Worm (Caenorhabditis elegans): ENCODE results near the gene B0432.7.
A peak's percentile ranks its signal among the peaks of the same experiment; 100 is the strongest.

The B0432.7 gene

DNA sequence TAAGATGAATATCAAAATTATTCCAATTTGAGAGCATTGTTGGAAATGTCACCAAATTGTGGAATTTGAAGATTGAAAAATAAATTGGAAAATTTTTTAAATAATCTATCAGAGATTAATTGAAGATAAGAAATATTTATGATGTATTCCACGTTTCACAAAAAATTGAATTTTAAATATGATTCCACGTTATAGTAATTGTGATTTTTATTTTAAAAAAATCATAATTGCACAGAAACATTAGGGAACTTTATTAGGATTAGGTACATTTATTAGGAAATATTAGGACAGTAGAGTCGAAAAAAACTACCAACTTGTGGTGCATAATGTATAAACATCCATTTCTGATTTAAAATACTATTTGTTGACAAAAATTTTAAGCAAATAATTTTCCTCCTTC lies 20.8 kb upstream of the B0432.7 start, which contains the start of gene B0432.11:
TSS of gene B0432.11 (minus strand) at position 101 of the 400 bp plus-strand sequence.
- no peak for TF ChIP-seq nhr-10 (tag; optimal IDR thresholded peaks at IDR 0.05)
- no peak for TF ChIP-seq aly-2 (tag; optimal IDR thresholded peaks at IDR 0.05)
- no peak for TF ChIP-seq lsy-2 (tag; optimal IDR thresholded peaks at IDR 0.05)
- no peak for TF ChIP-seq nhr-23 (tag; optimal IDR thresholded peaks at IDR 0.05)
- no peak for TF ChIP-seq nhr-12 (tag; optimal IDR thresholded peaks at IDR 0.05)
- no peak for TF ChIP-seq gmeb-1 (tag; optimal IDR thresholded peaks at IDR 0.05)
- no peak for TF ChIP-seq fos-1 (tag; optimal IDR thresholded peaks at IDR 0.05)
- no peak for TF ChIP-seq C34F6.9 (tag; optimal IDR thresholded peaks at IDR 0.05)
- TF ChIP-seq lin-39 (tag; optimal IDR thresholded peaks at IDR 0.05): no peak
- TF ChIP-seq Y55F3AM.14 (GFP tag; optimal IDR thresholded peaks at IDR 0.05): no peak
- TF ChIP-seq unc-62 (GFP tag; optimal IDR thresholded peaks at IDR 0.05): no peak
- no peak for TF ChIP-seq lin-13 (GFP tag; optimal IDR thresholded peaks at IDR 0.05)
- TF ChIP-seq skn-1 (tag; optimal IDR thresholded peaks at IDR 0.05): no peak
- no peak for TF ChIP-seq ZK546.5 (tag; optimal IDR thresholded peaks at IDR 0.05)
- TF ChIP-seq crh-2 (tag; optimal IDR thresholded peaks at IDR 0.05): no peak
- no peak for TF ChIP-seq F13H6.1 (tag; optimal IDR thresholded peaks at IDR 0.05)
- no peak for TF ChIP-seq zag-1 (tag; optimal IDR thresholded peaks at IDR 0.05)
- TF ChIP-seq alr-1 (tag; optimal IDR thresholded peaks at IDR 0.05): no peak
- no peak for TF ChIP-seq nhr-21 (tag; optimal IDR thresholded peaks at IDR 0.05)
- TF ChIP-seq nhr-77 (tag; optimal IDR thresholded peaks at IDR 0.05): no peak

- TF ChIP-seq C34F6.9 (tag; optimal IDR thresholded peaks at IDR 0.05) (no peak), mdl-1 (tag; optimal IDR thresholded peaks at IDR 0.05) (no peak), elt-3 (tag; optimal IDR thresholded peaks at IDR 0.05) (no peak), snpc-4 (tag; optimal IDR thresholded peaks at IDR 0.05) (no peak), lin-11 (tag; optimal IDR thresholded peaks at IDR 0.05) (no peak), nhr-12 (tag; optimal IDR thresholded peaks at IDR 0.05) (no peak), elt-1 (tag; optimal IDR thresholded peaks at IDR 0.05) (no peak), nhr-25 (tag; optimal IDR thresholded peaks at IDR 0.05) (no peak), sem-4 (tag; optimal IDR thresholded peaks at IDR 0.05) (no peak), gmeb-1 (tag; optimal IDR thresholded peaks at IDR 0.05) (no peak), aly-2 (tag; optimal IDR thresholded peaks at IDR 0.05) (no peak), unc-62 (GFP tag; optimal IDR thresholded peaks at IDR 0.05) (no peak), ZK546.5 (tag; optimal IDR thresholded peaks at IDR 0.05) (no peak), lin-13 (GFP tag; optimal IDR thresholded peaks at IDR 0.05) (no peak)
These were observed 16.5 kb upstream of the B0432.7 start, which contains the start of gene djr-1.1 for ce11 chrII:290282-290681. djr-1.1 (plus strand) TSS chrII:290582.

ce11 chrII:288705-289205 lies 15.0 kb upstream of the B0432.7 start, which contains the start of gene mrpl-41:
mrpl-41 (plus strand) TSS chrII:288939.
- TF ChIP-seq elt-3 (tag; optimal IDR thresholded peaks at IDR 0.05) (no peak), unc-39 (tag; optimal IDR thresholded peaks at IDR 0.05) (no peak), mab-5 (tag; optimal IDR thresholded peaks at IDR 0.05) (no peak), Y55F3AM.14 (GFP tag; optimal IDR thresholded peaks at IDR 0.05) (peak; percentile 12), nhr-23 (tag; optimal IDR thresholded peaks at IDR 0.05) (no peak)

- no peak for TF ChIP-seq egl-27 (tag; optimal IDR thresholded peaks at IDR 0.05)
- no peak for TF ChIP-seq ztf-11 (tag; optimal IDR thresholded peaks at IDR 0.05)
- no peak for TF ChIP-seq skn-1 (tag; optimal IDR thresholded peaks at IDR 0.05)
- no peak for TF ChIP-seq nhr-25 (tag; optimal IDR thresholded peaks at IDR 0.05)
- no peak for TF ChIP-seq lin-11 (tag; optimal IDR thresholded peaks at IDR 0.05)
- no peak for TF ChIP-seq R02D3.7 (tag; optimal IDR thresholded peaks at IDR 0.05)
- TF ChIP-seq alr-1 (tag; optimal IDR thresholded peaks at IDR 0.05): no peak
- TF ChIP-seq sem-4 (tag; optimal IDR thresholded peaks at IDR 0.05): no peak
- no peak for TF ChIP-seq lin-39 (tag; optimal IDR thresholded peaks at IDR 0.05)
- no peak for TF ChIP-seq fos-1 (tag; optimal IDR thresholded peaks at IDR 0.05)
- no peak for TF ChIP-seq ceh-16 (tag; optimal IDR thresholded peaks at IDR 0.05)
- TF ChIP-seq zag-1 (tag; optimal IDR thresholded peaks at IDR 0.05): no peak
- TF ChIP-seq nhr-10 (tag; optimal IDR thresholded peaks at IDR 0.05): no peak
These were observed 12.7 kb upstream of the B0432.7 start, which contains the start of gene misc-1 for ce11 chrII:286551-286724. misc-1 (plus strand) TSS chrII:286625.

ce11 chrII:285627-286550 lies 12.1 kb upstream of the B0432.7 start, which contains the start of gene B0432.10:
B0432.10 (minus strand) TSS chrII:286275.
- TF ChIP-seq nhr-6 (tag; optimal IDR thresholded peaks at IDR 0.05): peak; percentile 78
- peak; percentile 8 for TF ChIP-seq R02D3.7 (tag; optimal IDR thresholded peaks at IDR 0.05)
- TF ChIP-seq zag-1 (tag; optimal IDR thresholded peaks at IDR 0.05): peak; percentile 17
- TF ChIP-seq nhr-77 (tag; optimal IDR thresholded peaks at IDR 0.05): peak; percentile 37
- TF ChIP-seq unc-39 (tag; optimal IDR thresholded peaks at IDR 0.05): no peak
- no peak for TF ChIP-seq elt-1 (tag; optimal IDR thresholded peaks at IDR 0.05)
- no peak for TF ChIP-seq blmp-1 (tag; optimal IDR thresholded peaks at IDR 0.05; ENCODE audit: insufficient read depth)
- TF ChIP-seq nhr-12 (tag; optimal IDR thresholded peaks at IDR 0.05): no peak
- TF ChIP-seq ztf-1 (GFP tag; conservative IDR thresholded peaks at IDR 0.05): no peak
- TF ChIP-seq C34F6.9 (tag; optimal IDR thresholded peaks at IDR 0.05): peak; percentile 96
- peak; percentile 81 to 92 for TF ChIP-seq lsy-2 (tag; optimal IDR thresholded peaks at IDR 0.05)
- TF ChIP-seq mdl-1 (tag; optimal IDR thresholded peaks at IDR 0.05): peak in 1 of 2 experiments; percentile 4
- no peak for TF ChIP-seq nhr-23 (tag; optimal IDR thresholded peaks at IDR 0.05)
- no peak for TF ChIP-seq aly-2 (tag; optimal IDR thresholded peaks at IDR 0.05)
- peak; percentile 19 for TF ChIP-seq ceh-16 (tag; optimal IDR thresholded peaks at IDR 0.05)
- peak; percentile 40 for TF ChIP-seq nhr-237 (tag; optimal IDR thresholded peaks at IDR 0.05)
- TF ChIP-seq ztf-4 (tag; optimal IDR thresholded peaks at IDR 0.05): no peak
- TF ChIP-seq Y55F3AM.14 (GFP tag; optimal IDR thresholded peaks at IDR 0.05): no peak
- peak; percentile 87 for TF ChIP-seq lin-13 (GFP tag; optimal IDR thresholded peaks at IDR 0.05)
- peak; percentile 97 for TF ChIP-seq gmeb-1 (tag; optimal IDR thresholded peaks at IDR 0.05)
- peak; percentile 74 for TF ChIP-seq sma-3 (GFP tag; optimal IDR thresholded peaks at IDR 0.05)
- TF ChIP-seq nhr-25 (tag; optimal IDR thresholded peaks at IDR 0.05): peak; percentile 82
- TF ChIP-seq ZK546.5 (tag; optimal IDR thresholded peaks at IDR 0.05): no peak
- TF ChIP-seq peb-1 (tag; optimal IDR thresholded peaks at IDR 0.05): no peak
- TF ChIP-seq alr-1 (tag; optimal IDR thresholded peaks at IDR 0.05): no peak
